Worm (Caenorhabditis elegans) whole organism, L4/young adult: ENCODE data around the gene fbxa-141.

ENCODE experiments used
- W03F9.2 ChIP-seq: fragments of 150-350 bp; optimal IDR thresholded peaks from 2 replicates; lab custom pipeline; 2014; ENCODE audit warnings: missing biosample characterization, missing genetic modification characterization
- dao-5 ChIP-seq: sonication (generic microtip); optimal IDR thresholded peaks from 2 replicates; lab custom pipeline; 2016; ENCODE audit warnings: missing genotype, missing genetic modification characterization, moderate library complexity, missing compliant biosample characterization
- him-1 ChIP-seq: sonication (generic microtip); optimal IDR thresholded peaks from 2 replicates; lab custom pipeline; 2016; ENCODE audit warnings: missing genotype, missing genetic modification reagents, missing genetic modification characterization, missing compliant biosample characterization

- no peak for TF ChIP-seq him-1
- TF ChIP-seq W03F9.2 = no peak
- TF ChIP-seq dao-5 (tag; lab: Kevin White, UChicago) = no peak
Measured at ce11 chrX:14477338-14477737, 35.4 kb downstream of the fbxa-141 start.
